Worm (Caenorhabditis elegans): ENCODE measurements around the gene lec-5.

Gene lec-5

ce11 chrII:5845441-5845840, 4.5 kb upstream of the lec-5 start, which contains the start of the genes ZK1248.17 and H41C03.3:
ZK1248.17 (minus strand) TSS chrII:5845541.
H41C03.3 (plus strand) TSS chrII:5845777.
- TF ChIP-seq nhr-27 (tag; optimal IDR thresholded peaks at IDR 0.05), result no peak
- no peak for TF ChIP-seq die-1 (tag; optimal IDR thresholded peaks at IDR 0.05)
- no peak for TF ChIP-seq lag-1 (GFP tag; IDR thresholded peaks at IDR 0.05)
- TF ChIP-seq xnd-1 (tag; optimal IDR thresholded peaks at IDR 0.05), result no peak
- TF ChIP-seq let-526 (GFP tag; IDR thresholded peaks at IDR 0.05), result no peak
- TF ChIP-seq lsl-1 (GFP tag; optimal IDR thresholded peaks at IDR 0.05), result no peak
- no peak for TF ChIP-seq rpc-1 (optimal IDR thresholded peaks at IDR 0.05)
- no peak for TF ChIP-seq rpc-1 (tag; optimal IDR thresholded peaks at IDR 0.05)
- TF ChIP-seq ets-4 (GFP tag; optimal IDR thresholded peaks at IDR 0.05), result no peak
- no peak for TF ChIP-seq Y56A3A.18 (GFP tag; IDR thresholded peaks at IDR 0.05)
- no peak for TF ChIP-seq K11D2.4 (GFP tag; IDR thresholded peaks at IDR 0.05)
- no peak for TF ChIP-seq zfh-2 (GFP tag; conservative IDR thresholded peaks at IDR 0.05)
- no peak for TF ChIP-seq lin-40 (tag; optimal IDR thresholded peaks at IDR 0.05)
- no peak for TF ChIP-seq mxl-1 (tag; optimal IDR thresholded peaks at IDR 0.05)
- TF ChIP-seq F57C9.4 (tag; optimal IDR thresholded peaks at IDR 0.05), result no peak
- no peak for TF ChIP-seq rcor-1 (GFP tag; IDR thresholded peaks at IDR 0.05)
- TF ChIP-seq ceh-100 (GFP tag; IDR thresholded peaks at IDR 0.05), result no peak
- TF ChIP-seq unc-130 (GFP tag; optimal IDR thresholded peaks at IDR 0.05), result no peak
- TF ChIP-seq F33H1.4 (GFP tag; IDR thresholded peaks at IDR 0.05), result no peak
- no peak for TF ChIP-seq hsf-1 (GFP tag; IDR thresholded peaks at IDR 0.05)

DNA sequence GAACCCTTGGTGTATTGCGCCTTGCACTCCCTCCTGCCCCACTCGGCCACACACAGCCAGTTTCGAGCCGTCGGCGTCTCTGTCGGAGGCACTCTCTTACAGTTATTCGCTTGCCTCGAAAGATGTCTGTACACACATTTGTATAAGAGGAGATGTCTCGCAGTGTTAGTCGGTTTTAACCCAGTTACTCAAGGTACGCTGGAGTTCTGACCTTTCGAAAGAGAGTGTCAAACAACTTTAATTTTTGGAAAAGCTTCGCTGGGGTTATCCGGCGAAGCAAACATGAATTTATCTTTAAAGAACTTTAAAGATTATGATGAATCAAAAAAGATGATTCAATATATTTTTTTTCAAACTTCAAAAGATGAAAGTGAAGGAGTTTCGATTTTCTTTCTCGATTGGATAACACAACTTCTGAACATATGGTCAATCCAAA, 3.8 kb upstream of the lec-5 start:
- TF ChIP-seq let-607 (tag; optimal IDR thresholded peaks at IDR 0.05) (peak; percentile 83 to 94), ztf-25 (GFP tag; IDR thresholded peaks at IDR 0.05) (peak; percentile 80), egrh-3 (GFP tag; IDR thresholded peaks at IDR 0.05) (peak; percentile 84), F52B5.7 (tag; optimal IDR thresholded peaks at IDR 0.05) (peak; percentile 98), ekl-4 (GFP tag; IDR thresholded peaks at IDR 0.05) (peak; percentile 99), ceh-27 (GFP tag; optimal IDR thresholded peaks at IDR 0.05) (peak; percentile 99), Y56A3A.18 (GFP tag; IDR thresholded peaks at IDR 0.05) (peak; percentile 98), ztf-26 (tag; optimal IDR thresholded peaks at IDR 0.05) (peak; percentile 98), ccch-3 (GFP tag; optimal IDR thresholded peaks at IDR 0.05) (peak; percentile 31), lin-35 (GFP tag; optimal IDR thresholded peaks at IDR 0.05) (peak in 2 of 3 experiments; percentile 91 to 94), pha-4 (tag; optimal IDR thresholded peaks at IDR 0.05) (peak; percentile 99), nfya-2 (GFP tag; IDR thresholded peaks at IDR 0.05) (peak; percentile 76; the same call in 1 of the 2 replicates), mcd-1 (GFP tag; IDR thresholded peaks at IDR 0.05) (peak; percentile 98), tlf-1 (GFP tag; optimal IDR thresholded peaks at IDR 0.05) (peak; percentile 99), lir-1 (GFP tag; conservative IDR thresholded peaks at IDR 0.05) (peak; percentile 94), F23B12.7 (tag; optimal IDR thresholded peaks at IDR 0.05; ENCODE audit: insufficient read depth) (peak; percentile 98), nhr-120 (GFP tag; IDR thresholded peaks at IDR 0.05) (peak; percentile 93), Y53G8AR.9 (GFP tag; conservative IDR thresholded peaks at IDR 0.05) (peak; percentile 99), nhr-90 (tag; optimal IDR thresholded peaks at IDR 0.05) (peak; percentile 91), dpl-1 (GFP tag; optimal IDR thresholded peaks at IDR 0.05) (peak; percentile 11), akir-1 (GFP tag; optimal IDR thresholded peaks at IDR 0.05) (peak; percentile 83), B0019.2 (GFP tag; conservative IDR thresholded peaks at IDR 0.05) (peak; percentile 82), nhr-80 (tag; optimal IDR thresholded peaks at IDR 0.05) (peak; percentile 81), madf-3 (GFP tag; IDR thresholded peaks at IDR 0.05) (peak; percentile 95), snpc-3.4 (tag; optimal IDR thresholded peaks at IDR 0.05) (peak; percentile 99), mel-28 (tag; optimal IDR thresholded peaks at IDR 0.05; ENCODE audit: borderline replicate concordance) (peak; percentile 87), hlh-26 (GFP tag; conservative IDR thresholded peaks at IDR 0.05) (no peak), hlh-12 (tag; optimal IDR thresholded peaks at IDR 0.05) (peak; percentile 2), madf-10 (tag; optimal IDR thresholded peaks at IDR 0.05) (peak; percentile 97), ztf-22 (GFP tag; optimal IDR thresholded peaks at IDR 0.05) (peak; percentile 98)
